Worm (Caenorhabditis elegans) whole organism, early embryonic: ENCODE results near the gene C29F9.12.
A peak's percentile ranks its signal among the peaks of the same experiment; 100 is the strongest.

ENCODE experiments used
- B0310.2 ChIP-seq: sonication (generic microtip); optimal IDR thresholded peaks from 2 replicates; lab custom pipeline; 2016; ENCODE audit warnings: mild to moderate bottlenecking, missing genetic modification characterization, missing compliant biosample characterization
- F13C5.2 ChIP-seq: sonication (generic microtip); optimal IDR thresholded peaks from 2 replicates; lab custom pipeline; 2017; ENCODE audit warnings: mild to moderate bottlenecking, missing genetic modification characterization, inconsistent platforms, missing compliant biosample characterization
- aly-1 ChIP-seq: sonication (generic microtip); optimal IDR thresholded peaks from 2 replicates; lab custom pipeline; 2016; ENCODE audit warnings: missing genetic modification characterization, missing compliant biosample characterization
- ama-1 ChIP-seq: fragments of 150-350 bp; optimal IDR thresholded peaks from 2 replicates; lab custom pipeline; 2014
- ceh-13 ChIP-seq: fragments of 200-800 bp; sonication (Bioruptor generic); optimal IDR thresholded peaks from 2 replicates; lab custom pipeline; 2018; ENCODE audit warnings: mild to moderate bottlenecking, missing genetic modification characterization, missing compliant biosample characterization
- ceh-36 ChIP-seq: sonication (generic microtip); optimal IDR thresholded peaks from 2 replicates; lab custom pipeline; 2016; ENCODE audit warnings: missing genetic modification characterization, inconsistent platforms, missing compliant biosample characterization
- ets-7 ChIP-seq: sonication (generic microtip); optimal IDR thresholded peaks from 2 replicates; lab custom pipeline; 2016; ENCODE audit warnings: missing genotype, missing genetic modification characterization, missing compliant biosample characterization
- flt-1 ChIP-seq: fragments of 200-800 bp; sonication (Bioruptor generic); IDR thresholded peaks from 2 replicates; pipeline ENCODE4 v1.3.6; 2022; ENCODE audit warnings: missing genetic modification characterization, missing compliant biosample characterization
- hmbx-1 ChIP-seq: sonication (generic microtip); optimal IDR thresholded peaks from 2 replicates; lab custom pipeline; 2016; ENCODE audit warnings: mild to moderate bottlenecking, missing genetic modification characterization, missing compliant biosample characterization
- hmg-4 ChIP-seq: fragments of 200-800 bp; sonication (Bioruptor generic); optimal IDR thresholded peaks from 2 replicates; lab custom pipeline; 2018; ENCODE audit warnings: mild to moderate bottlenecking, missing genetic modification characterization, missing compliant biosample characterization
- hnd-1 ChIP-seq: sonication (generic microtip); optimal IDR thresholded peaks from 2 replicates; lab custom pipeline; 2016; ENCODE audit warnings: missing genetic modification characterization, missing compliant biosample characterization
- pes-1 ChIP-seq: fragments of 200-800 bp; sonication (Bioruptor generic); IDR thresholded peaks from 2 replicates; pipeline ENCODE4 v1.3.6; 2022; ENCODE audit warnings: missing genetic modification reagents, missing genetic modification characterization, missing compliant biosample characterization
- scrt-1 ChIP-seq: fragments of 200-800 bp; sonication (Bioruptor generic); IDR thresholded peaks from 2 replicates; pipeline ENCODE4 v1.3.6; 2022; ENCODE audit warnings: missing genetic modification characterization, missing compliant biosample characterization
- sea-1 ChIP-seq: fragments of 200-800 bp; sonication (Bioruptor generic); conservative IDR thresholded peaks from 2 replicates; pipeline ENCODE4 v1.3.6; 2022; ENCODE audit warnings: missing genetic modification characterization, missing compliant biosample characterization
- tbx-11 ChIP-seq: fragments of 200-800 bp; sonication (Bioruptor generic); IDR thresholded peaks from 2 replicates; pipeline ENCODE4 v1.3.6; 2022; ENCODE audit warnings: missing genetic modification characterization, missing compliant biosample characterization
- tbx-37 ChIP-seq: fragments of 200-800 bp; sonication (Bioruptor generic); conservative IDR thresholded peaks from 2 replicates; pipeline ENCODE4 v1.3.6; 2022; ENCODE audit warnings: missing genetic modification reagents, missing genetic modification characterization, missing compliant biosample characterization
- tra-4 ChIP-seq: sonication (generic microtip); optimal IDR thresholded peaks from 2 replicates; lab custom pipeline; 2017; ENCODE audit warnings: missing genetic modification characterization, missing compliant biosample characterization

C29F9.12 gene

ce11 chrIII:140904-141303 lies 19.1 kb upstream of the C29F9.12 start, which contains the start of gene fbxb-81:
Gene fbxb-81, minus strand, starts transcription at chrIII:141217.
- TF ChIP-seq ceh-36 (tag; lab: Kevin White, UChicago) (no peak), hmbx-1 (tag; lab: Kevin White, UChicago) (no peak), hnd-1 (no peak), ceh-13 (GFP tag; lab: Kevin White, UChicago) (no peak), aly-1 (no peak), pes-1 (no peak)

ce11 chrIII:134194-134593 lies 12.4 kb upstream of the C29F9.12 start, which contains the start of gene pals-25:
Gene pals-25, plus strand, starts transcription at chrIII:134494.
- no peak for TF ChIP-seq tbx-37 (GFP tag; lab: Robert Waterston, UW)
- TF ChIP-seq flt-1 (GFP tag; lab: Robert Waterston, UW), result no peak
- TF ChIP-seq scrt-1 (GFP tag; lab: Robert Waterston, UW), result no peak
- TF ChIP-seq tbx-11 (GFP tag; lab: Robert Waterston, UW), result no peak
- TF ChIP-seq sea-1, result no peak
- no peak for TF ChIP-seq ceh-13 (GFP tag; lab: Kevin White, UChicago)
- no peak for TF ChIP-seq ets-7 (tag; lab: Kevin White, UChicago)
- no peak for TF ChIP-seq ceh-36 (tag; lab: Kevin White, UChicago)
- TF ChIP-seq tra-4 (tag; lab: Kevin White, UChicago), result no peak
- no peak for TF ChIP-seq ama-1
- TF ChIP-seq pes-1, result no peak
- TF ChIP-seq aly-1, result no peak
- no peak for TF ChIP-seq hmg-4 (GFP tag; lab: Kevin White, UChicago)
- no peak for TF ChIP-seq F13C5.2 (tag; lab: Kevin White, UChicago)
- no peak for TF ChIP-seq B0310.2
- no peak for TF ChIP-seq hmbx-1 (tag; lab: Kevin White, UChicago)
- TF ChIP-seq hnd-1, result no peak

ce11 chrIII:132118-132517 lies 10.3 kb upstream of the C29F9.12 start, which contains the start of gene pals-22:
Gene pals-22, plus strand, starts transcription at chrIII:132418.
- TF ChIP-seq tra-4 (tag; lab: Kevin White, UChicago) (no peak), ceh-36 (tag; lab: Kevin White, UChicago) (no peak), aly-1 (no peak), B0310.2 (no peak), F13C5.2 (tag; lab: Kevin White, UChicago) (no peak), flt-1 (GFP tag; lab: Robert Waterston, UW) (no peak), tbx-11 (GFP tag; lab: Robert Waterston, UW) (no peak), hmbx-1 (tag; lab: Kevin White, UChicago) (no peak), hnd-1 (no peak), ceh-13 (GFP tag; lab: Kevin White, UChicago) (no peak), ets-7 (tag; lab: Kevin White, UChicago) (no peak), hmg-4 (GFP tag; lab: Kevin White, UChicago) (no peak), pes-1 (no peak)

ce11 chrIII:131627-132026 lies 9.8 kb upstream of the C29F9.12 start:
- no peak for TF ChIP-seq ama-1
- no peak for TF ChIP-seq hmg-4 (GFP tag; lab: Kevin White, UChicago)
- no peak for TF ChIP-seq hmbx-1 (tag; lab: Kevin White, UChicago)
- no peak for TF ChIP-seq B0310.2
- TF ChIP-seq aly-1, result no peak
- no peak for TF ChIP-seq tbx-11 (GFP tag; lab: Robert Waterston, UW)
- TF ChIP-seq F13C5.2 (tag; lab: Kevin White, UChicago), result peak; percentile 31

ce11 chrIII:130650-131049 lies 8.8 kb upstream of the C29F9.12 start, which contains the start of the genes nhr-280 and C29F9.2:
Gene nhr-280, minus strand, starts transcription at chrIII:130750.
Gene C29F9.2, plus strand, starts transcription at chrIII:130947.
- TF ChIP-seq ceh-36 (tag; lab: Kevin White, UChicago) (no peak), hmbx-1 (tag; lab: Kevin White, UChicago) (no peak), ceh-13 (GFP tag; lab: Kevin White, UChicago) (no peak), tbx-37 (GFP tag; lab: Robert Waterston, UW) (no peak), pes-1 (no peak), F13C5.2 (tag; lab: Kevin White, UChicago) (no peak), aly-1 (no peak), tra-4 (tag; lab: Kevin White, UChicago) (no peak), ama-1 (no peak), tbx-11 (GFP tag; lab: Robert Waterston, UW) (no peak), scrt-1 (GFP tag; lab: Robert Waterston, UW) (no peak), hmg-4 (GFP tag; lab: Kevin White, UChicago) (no peak), sea-1 (no peak), ets-7 (tag; lab: Kevin White, UChicago) (no peak), hnd-1 (no peak), flt-1 (GFP tag; lab: Robert Waterston, UW) (no peak), B0310.2 (no peak)

ce11 chrIII:124478-124877 lies 2.6 kb upstream of the C29F9.12 start, which contains the start of gene pals-23:
Gene pals-23, plus strand, starts transcription at chrIII:124778.
- no peak for TF ChIP-seq hmbx-1 (tag; lab: Kevin White, UChicago)
- no peak for TF ChIP-seq pes-1
- no peak for TF ChIP-seq tbx-11 (GFP tag; lab: Robert Waterston, UW)
- TF ChIP-seq ets-7 (tag; lab: Kevin White, UChicago), result no peak
- no peak for TF ChIP-seq hnd-1
- no peak for TF ChIP-seq ceh-36 (tag; lab: Kevin White, UChicago)
- no peak for TF ChIP-seq flt-1 (GFP tag; lab: Robert Waterston, UW)
- no peak for TF ChIP-seq sea-1
- no peak for TF ChIP-seq tra-4 (tag; lab: Kevin White, UChicago)
- TF ChIP-seq aly-1, result no peak
- no peak for TF ChIP-seq ama-1
- no peak for TF ChIP-seq ceh-13 (GFP tag; lab: Kevin White, UChicago)
- no peak for TF ChIP-seq tbx-37 (GFP tag; lab: Robert Waterston, UW)
- TF ChIP-seq F13C5.2 (tag; lab: Kevin White, UChicago), result no peak
- no peak for TF ChIP-seq B0310.2
- TF ChIP-seq hmg-4 (GFP tag; lab: Kevin White, UChicago), result no peak
- no peak for TF ChIP-seq scrt-1 (GFP tag; lab: Robert Waterston, UW)

- TF ChIP-seq ama-1, result no peak
- no peak for TF ChIP-seq B0310.2
- TF ChIP-seq ceh-13 (GFP tag; lab: Kevin White, UChicago), result no peak
- no peak for TF ChIP-seq tra-4 (tag; lab: Kevin White, UChicago)
- TF ChIP-seq flt-1 (GFP tag; lab: Robert Waterston, UW), result no peak
Observed at ce11 chrIII:120199-120598, 1.6 kb downstream of the C29F9.12 start, which contains the start of gene pals-24. Gene pals-24, plus strand, starts transcription at chrIII:120435.
